Worm (Caenorhabditis elegans) whole organism, early embryonic: Measurements from ENCODE around the gene rab-1.

ENCODE experiments used
- ama-1 ChIP-seq: fragments of 150-350 bp; optimal IDR thresholded peaks from 2 replicates; lab custom pipeline; 2014
- scrt-1 ChIP-seq: fragments of 200-800 bp; sonication (Bioruptor generic); IDR thresholded peaks from 2 replicates; pipeline ENCODE4 v1.3.6; 2022; ENCODE audit warnings: missing genetic modification characterization, missing compliant biosample characterization

DNA sequence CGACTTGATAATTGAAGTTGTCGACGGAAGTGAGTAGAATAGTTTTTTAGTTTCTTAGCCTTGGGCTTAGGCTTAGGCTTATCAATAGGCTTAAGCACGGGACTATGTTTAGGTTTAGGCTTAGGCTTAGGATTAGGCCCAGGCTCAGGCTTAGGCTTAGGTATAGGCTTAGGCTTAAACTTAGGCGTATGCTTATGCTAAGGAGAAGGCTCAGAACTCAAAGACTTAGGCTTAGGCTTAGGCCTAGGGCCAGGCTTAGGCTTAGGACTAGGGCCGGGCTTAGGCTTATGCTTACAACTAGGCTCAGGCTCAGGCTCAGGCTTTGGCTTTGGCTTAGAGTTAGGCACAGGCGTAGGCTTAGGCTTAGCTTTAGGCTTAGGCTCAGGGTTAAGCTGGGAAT lies 2.8 kb upstream of the rab-1 start:
- TF ChIP-seq scrt-1: no peak
- no peak for TF ChIP-seq ama-1 (lab: Kevin White, UChicago)
